Fruit fly (Drosophila melanogaster) whole organism, prepupa: Measurements from ENCODE around the gene CG16815.

Experiments
- Blimp-1 ChIP-seq: fragments of 200-800 bp; sonication (Bioruptor generic); optimal IDR thresholded peaks from 3 replicates; lab custom pipeline; 2017; ENCODE audit warnings: missing biosample characterization, missing genetic modification characterization, mild to moderate bottlenecking, moderate library complexity, missing genetic modification reagents
- CG10631 ChIP-seq: fragments of 200-800 bp; sonication (Bioruptor generic); optimal IDR thresholded peaks from 2 replicates; lab custom pipeline; 2016; ENCODE audit warnings: missing biosample characterization, missing genetic modification characterization
- CG10669 ChIP-seq: fragments of 200-800 bp; sonication (Bioruptor generic); optimal IDR thresholded peaks from 3 replicates; lab custom pipeline; 2018; ENCODE audit warnings: missing biosample characterization, mild to moderate bottlenecking, missing genetic modification characterization, moderate library complexity
- CG11294 ChIP-seq: fragments of 200-800 bp; sonication (Bioruptor generic); IDR thresholded peaks from 2 replicates; pipeline ENCODE4 v1.3.6; 2022; ENCODE audit warnings: missing biosample characterization, missing genetic modification characterization
- CG11762 ChIP-seq: fragments of 200-800 bp; sonication (Bioruptor generic); optimal IDR thresholded peaks from 3 replicates; lab custom pipeline; 2016; ENCODE audit warnings: missing biosample characterization, missing genetic modification characterization; ENCODE audit not compliant: insufficient read depth
- CG11902 ChIP-seq: fragments of 200-800 bp; sonication (Bioruptor generic); optimal IDR thresholded peaks from 3 replicates; lab custom pipeline; 2016; ENCODE audit warnings: missing biosample characterization, missing genetic modification characterization
- CG15336 ChIP-seq: fragments of 200-800 bp; sonication (Bioruptor generic); IDR thresholded peaks from 2 replicates; pipeline ENCODE4 v1.3.6; 2022; ENCODE audit warnings: missing biosample characterization, missing genetic modification characterization
- CG1621 ChIP-seq: fragments of 200-800 bp; sonication (Bioruptor generic); optimal IDR thresholded peaks from 3 replicates; lab custom pipeline; 2018; ENCODE audit warnings: missing biosample characterization, mild to moderate bottlenecking, missing genetic modification characterization
- CG16779 ChIP-seq: fragments of 200-800 bp; sonication (Bioruptor generic); optimal IDR thresholded peaks from 3 replicates; lab custom pipeline; 2017; ENCODE audit warnings: missing biosample characterization, mild to moderate bottlenecking, missing genetic modification characterization
- CG3032 ChIP-seq: fragments of 200-800 bp; optimal IDR thresholded peaks from 2 replicates; lab custom pipeline; 2019; ENCODE audit warnings: missing biosample characterization, mild to moderate bottlenecking, missing genetic modification characterization, moderate library complexity
- CG31627 ChIP-seq: fragments of 200-800 bp; sonication (Bioruptor generic); optimal IDR thresholded peaks from 3 replicates; lab custom pipeline; 2016; ENCODE audit warnings: missing biosample characterization, missing genetic modification characterization
- CG32006 ChIP-seq: fragments of 200-800 bp; sonication (Bioruptor generic); optimal IDR thresholded peaks from 3 replicates; lab custom pipeline; 2017; ENCODE audit warnings: missing biosample characterization, mild to moderate bottlenecking, missing genetic modification characterization
- CG34406 ChIP-seq: fragments of 200-800 bp; sonication (Bioruptor generic); optimal IDR thresholded peaks from 3 replicates; lab custom pipeline; 2016; ENCODE audit warnings: missing biosample characterization, missing genetic modification characterization
- CG3919 ChIP-seq: fragments of 200-800 bp; sonication (Bioruptor generic); optimal IDR thresholded peaks from 3 replicates; lab custom pipeline; 2016; ENCODE audit warnings: missing biosample characterization, missing genetic modification characterization
- CG4318 ChIP-seq: fragments of 200-800 bp; sonication (Bioruptor generic); optimal IDR thresholded peaks from 3 replicates; lab custom pipeline; 2017; ENCODE audit warnings: missing biosample characterization, mild to moderate bottlenecking, missing genetic modification characterization
- CG6163 ChIP-seq: fragments of 200-800 bp; sonication (Bioruptor generic); IDR thresholded peaks from 3 replicates; pipeline ENCODE4 v1.3.6; 2022; ENCODE audit warnings: missing biosample characterization, missing genetic modification characterization
- CG6276 ChIP-seq: fragments of 200-800 bp; sonication (Bioruptor generic); optimal IDR thresholded peaks from 2 replicates; lab custom pipeline; 2017; ENCODE audit warnings: missing biosample characterization, mild to moderate bottlenecking, missing genetic modification characterization
- CG6792 ChIP-seq: fragments of 200-800 bp; sonication (Bioruptor generic); optimal IDR thresholded peaks from 3 replicates; lab custom pipeline; 2016; ENCODE audit warnings: missing biosample characterization, missing genetic modification characterization
- CG6808 ChIP-seq: fragments of 200-800 bp; sonication (Bioruptor generic); optimal IDR thresholded peaks from 3 replicates; lab custom pipeline; 2017; ENCODE audit warnings: missing biosample characterization, missing genetic modification characterization, mild to moderate bottlenecking, moderate library complexity, missing genetic modification reagents
- CG6854 ChIP-seq: fragments of 200-800 bp; sonication (Bioruptor generic); optimal IDR thresholded peaks from 2 replicates; lab custom pipeline; 2017; ENCODE audit warnings: missing biosample characterization, mild to moderate bottlenecking, missing genetic modification characterization
- CG7368 ChIP-seq: fragments of 200-800 bp; sonication (Bioruptor generic); optimal IDR thresholded peaks from 3 replicates; lab custom pipeline; 2016; ENCODE audit warnings: missing biosample characterization, missing genetic modification characterization
- CG8319 ChIP-seq: fragments of 200-800 bp; sonication (Bioruptor generic); optimal IDR thresholded peaks from 3 replicates; lab custom pipeline; 2016; ENCODE audit warnings: missing biosample characterization, missing genetic modification characterization
- CG9139 ChIP-seq: fragments of 200-800 bp; sonication (Bioruptor generic); optimal IDR thresholded peaks from 3 replicates; lab custom pipeline; 2017; ENCODE audit warnings: missing biosample characterization, mild to moderate bottlenecking, missing genetic modification characterization
- Eip75B ChIP-seq: fragments of 200-800 bp; sonication (Bioruptor generic); optimal IDR thresholded peaks from 3 replicates; lab custom pipeline; 2016; ENCODE audit warnings: missing biosample characterization, missing genetic modification characterization
- Eip78C ChIP-seq: fragments of 200-800 bp; sonication (Bioruptor generic); peaks from one replicate; lab custom pipeline; 2016; ENCODE audit warnings: missing biosample characterization, missing genetic modification characterization
- Eip93F ChIP-seq: fragments of 200-800 bp; sonication (Bioruptor generic); optimal IDR thresholded peaks from 2 replicates; lab custom pipeline; 2016; ENCODE audit warnings: missing biosample characterization, mild to moderate bottlenecking, missing genetic modification characterization
- Ets21C ChIP-seq: fragments of 200-800 bp; sonication (Bioruptor generic); optimal IDR thresholded peaks from 3 replicates; lab custom pipeline; 2016; ENCODE audit warnings: missing biosample characterization, missing genetic modification characterization
- Hr38 ChIP-seq: sonication (Bioruptor generic); optimal IDR thresholded peaks from 2 replicates; lab custom pipeline; 2016; ENCODE audit warnings: missing biosample characterization, missing genetic modification characterization
- Hr39 ChIP-seq: fragments of 200-800 bp; sonication (Bioruptor generic); optimal IDR thresholded peaks from 2 replicates; lab custom pipeline; 2016; ENCODE audit warnings: missing biosample characterization, missing genetic modification characterization
- Hr4 ChIP-seq: fragments of 200-800 bp; sonication (Bioruptor generic); optimal IDR thresholded peaks from 3 replicates; lab custom pipeline; 2016; ENCODE audit warnings: missing biosample characterization, missing genetic modification characterization
- Lpt ChIP-seq: fragments of 200-800 bp; sonication (Bioruptor generic); optimal IDR thresholded peaks from 3 replicates; lab custom pipeline; 2016; ENCODE audit warnings: missing biosample characterization, missing genetic modification characterization
- Smox ChIP-seq: fragments of 200-800 bp; sonication (Bioruptor generic); optimal IDR thresholded peaks from 3 replicates; lab custom pipeline; 2016; ENCODE audit warnings: missing biosample characterization, missing genetic modification characterization
- Sox102F ChIP-seq: fragments of 200-800 bp; sonication (Bioruptor generic); optimal IDR thresholded peaks from 2 replicates; lab custom pipeline; 2016; ENCODE audit warnings: missing biosample characterization, mild to moderate bottlenecking, missing genetic modification characterization
- Sox14 ChIP-seq: fragments of 200-800 bp; sonication (Bioruptor generic); optimal IDR thresholded peaks from 3 replicates; lab custom pipeline; 2016; ENCODE audit warnings: missing biosample characterization, missing genetic modification characterization
- Sox15 ChIP-seq: fragments of 200-800 bp; sonication (Bioruptor generic); optimal IDR thresholded peaks from 3 replicates; lab custom pipeline; 2016; ENCODE audit warnings: missing biosample characterization, missing genetic modification characterization
- achi ChIP-seq: fragments of 200-800 bp; sonication (Bioruptor generic); optimal IDR thresholded peaks from 3 replicates; lab custom pipeline; 2016; ENCODE audit warnings: missing biosample characterization, missing genetic modification characterization
- acj6 ChIP-seq: fragments of 200-800 bp; sonication (Bioruptor generic); optimal IDR thresholded peaks from 3 replicates; lab custom pipeline; 2016; ENCODE audit warnings: missing biosample characterization, missing genetic modification characterization
- cyc ChIP-seq: fragments of 200-800 bp; sonication (Bioruptor generic); optimal IDR thresholded peaks from 3 replicates; lab custom pipeline; 2016; ENCODE audit warnings: missing biosample characterization, missing genetic modification characterization
- dac ChIP-seq: fragments of 200-800 bp; sonication (Bioruptor generic); optimal IDR thresholded peaks from 2 replicates; lab custom pipeline; 2017; ENCODE audit warnings: missing biosample characterization, mild to moderate bottlenecking, missing genetic modification characterization
- eg ChIP-seq: fragments of 200-800 bp; sonication (Bioruptor generic); IDR thresholded peaks from 3 replicates; pipeline ENCODE4 v1.3.6; 2022; ENCODE audit warnings: missing biosample characterization, missing genetic modification characterization
- esn ChIP-seq: fragments of 200-800 bp; sonication (Bioruptor generic); optimal IDR thresholded peaks from 2 replicates; lab custom pipeline; 2016; ENCODE audit warnings: missing biosample characterization, mild to moderate bottlenecking, missing genetic modification characterization, moderate library complexity
- fd59A ChIP-seq: fragments of 200-800 bp; sonication (Bioruptor generic); optimal IDR thresholded peaks from 2 replicates; lab custom pipeline; 2017; ENCODE audit warnings: missing biosample characterization, mild to moderate bottlenecking, missing genetic modification characterization, missing genetic modification reagents
- fkh ChIP-seq: fragments of 200-800 bp; sonication (Bioruptor generic); optimal IDR thresholded peaks from 3 replicates; lab custom pipeline; 2017; ENCODE audit warnings: missing biosample characterization, mild to moderate bottlenecking, missing genetic modification characterization, moderate library complexity
- lz ChIP-seq: fragments of 200-800 bp; sonication (Bioruptor generic); optimal IDR thresholded peaks from 3 replicates; lab custom pipeline; 2016; ENCODE audit warnings: missing biosample characterization, missing genetic modification characterization
- net ChIP-seq: fragments of 200-800 bp; sonication (Bioruptor generic); optimal IDR thresholded peaks from 3 replicates; lab custom pipeline; 2016; ENCODE audit warnings: missing biosample characterization, missing genetic modification characterization
- pdm3 ChIP-seq: fragments of 200-800 bp; sonication (Bioruptor generic); optimal IDR thresholded peaks from 3 replicates; lab custom pipeline; 2016; ENCODE audit warnings: missing biosample characterization, missing genetic modification characterization
- salr ChIP-seq, 2 experiments: fragments of 200-800 bp; sonication (Bioruptor generic); optimal IDR thresholded peaks; 3 replicates each; lab custom pipeline; 2016 to 2018; ENCODE audit warnings: missing biosample characterization in 2 of 2, missing genetic modification characterization in 2 of 2, mild to moderate bottlenecking in 1 of 2
- spab ChIP-seq: fragments of 200-800 bp; sonication (Bioruptor generic); optimal IDR thresholded peaks from 2 replicates; lab custom pipeline; 2017; ENCODE audit warnings: missing biosample characterization, mild to moderate bottlenecking, missing genetic modification characterization, missing genetic modification reagents
- ss ChIP-seq, 2 experiments: fragments of 200-800 bp; sonication (Bioruptor generic); optimal IDR thresholded peaks; 2 replicates in 1 of 2; 3 replicates in 1 of 2; lab custom pipeline; 2017 to 2018; ENCODE audit warnings: mild to moderate bottlenecking in 2 of 2, missing biosample characterization in 2 of 2, missing genetic modification characterization in 2 of 2, moderate library complexity in 1 of 2
- svp ChIP-seq: fragments of 200-800 bp; sonication (Bioruptor generic); peaks from one replicate; lab custom pipeline; 2016; ENCODE audit warnings: missing biosample characterization, missing genetic modification characterization
- topi ChIP-seq: fragments of 200-800 bp; sonication (Bioruptor generic); optimal IDR thresholded peaks from 3 replicates; lab custom pipeline; 2016; ENCODE audit warnings: missing biosample characterization, missing genetic modification characterization
- vri ChIP-seq: fragments of 200-800 bp; sonication (Bioruptor generic); optimal IDR thresholded peaks from 3 replicates; lab custom pipeline; 2016; ENCODE audit warnings: missing biosample characterization, mild to moderate bottlenecking, missing genetic modification characterization

CG16815 gene

dm6 chr2L:13206077-13206668 is 23.5 kb upstream of the CG16815 start:
- TF ChIP-seq Sox102F (GFP tag; lab: Kevin White, UChicago) = no peak
- TF ChIP-seq Sox15 (GFP tag; lab: Kevin White, UChicago) = no peak
- TF ChIP-seq pdm3 (GFP tag; lab: Kevin White, UChicago) = no peak
- no peak for TF ChIP-seq Hr38 (GFP tag; lab: Kevin White, UChicago)
- TF ChIP-seq CG6276 = peak; percentile 44
- no peak for TF ChIP-seq Hr4 (GFP tag; lab: Kevin White, UChicago)
- no peak for TF ChIP-seq CG11294 (GFP tag; lab: Robert Waterston, UW)
- no peak for TF ChIP-seq spab
- no peak for TF ChIP-seq Sox14 (GFP tag; lab: Kevin White, UChicago)
- peak; percentile 17 for TF ChIP-seq CG9139 (GFP tag; lab: Kevin White, UChicago)
- no peak for TF ChIP-seq topi (GFP tag; lab: Kevin White, UChicago)
- TF ChIP-seq CG11902 = no peak
- no peak for TF ChIP-seq achi
- TF ChIP-seq Blimp-1 (GFP tag; lab: Kevin White, UChicago) = no peak
- TF ChIP-seq svp = peak; percentile 89
- TF ChIP-seq CG16779 (tag; lab: Kevin White, UChicago) = peak; percentile 52
- TF ChIP-seq fd59A (GFP tag; lab: Kevin White, UChicago) = no peak
- TF ChIP-seq Ets21C = no peak
- no peak for TF ChIP-seq esn (GFP tag; lab: Kevin White, UChicago)
- no peak for TF ChIP-seq dac
- no peak for TF ChIP-seq Hr39 (GFP tag; lab: Kevin White, UChicago)
- no peak for TF ChIP-seq CG11762 (GFP tag; lab: Kevin White, UChicago)
- peak; percentile 8 for TF ChIP-seq fkh (GFP tag; lab: Kevin White, UChicago)
- TF ChIP-seq CG31627 (GFP tag; lab: Kevin White, UChicago) = no peak
- TF ChIP-seq Lpt = peak; percentile 32
- TF ChIP-seq CG15336 = 0 out of 2 replicates have a peak, but pooled peaks have one; percentile 27
- no peak for TF ChIP-seq Smox (GFP tag; lab: Kevin White, UChicago)
- TF ChIP-seq salr (GFP tag; optimal IDR thresholded peaks at IDR 0.05; lab: Kevin White, UChicago) = no peak
- no peak for TF ChIP-seq lz (GFP tag; lab: Kevin White, UChicago)
- TF ChIP-seq net (GFP tag; lab: Kevin White, UChicago) = no peak
- TF ChIP-seq cyc (GFP tag; lab: Kevin White, UChicago) = no peak
- TF ChIP-seq vri = peak; percentile 55
- no peak for TF ChIP-seq CG8319 (GFP tag; lab: Kevin White, UChicago)
- TF ChIP-seq ss (GFP tag; optimal IDR thresholded peaks at IDR 0.05; lab: Kevin White, UChicago) = peak; percentile 5 to 73
- TF ChIP-seq CG6792 (GFP tag; lab: Kevin White, UChicago) = no peak
- no peak for TF ChIP-seq CG32006 (GFP tag; lab: Kevin White, UChicago)
- TF ChIP-seq CG4318 (GFP tag; lab: Kevin White, UChicago) = no peak
- no peak for TF ChIP-seq CG3032
- peak; percentile 23 for TF ChIP-seq CG3919 (GFP tag; lab: Kevin White, UChicago)
- no peak for TF ChIP-seq CG10631 (GFP tag; lab: Kevin White, UChicago)
- no peak for TF ChIP-seq Eip93F (GFP tag; lab: Kevin White, UChicago)
- no peak for TF ChIP-seq acj6 (GFP tag; lab: Kevin White, UChicago)
- TF ChIP-seq CG1621 (tag; lab: Kevin White, UChicago) = peak; percentile 39
- TF ChIP-seq CG10669 (GFP tag; lab: Kevin White, UChicago) = no peak
- no peak for TF ChIP-seq CG6854
- peak; percentile 77 for TF ChIP-seq Eip78C (GFP tag; lab: Kevin White, UChicago)
- peak; percentile 61; the same call in 2 of the 3 replicates for TF ChIP-seq eg (GFP tag; lab: Robert Waterston, UW)
- peak; percentile 65; the same call in 2 of the 3 replicates for TF ChIP-seq CG6163 (GFP tag; lab: Robert Waterston, UW)
- TF ChIP-seq CG6808 (GFP tag; lab: Kevin White, UChicago) = no peak
- no peak for TF ChIP-seq CG34406
- TF ChIP-seq CG7368 (GFP tag; lab: Kevin White, UChicago) = no peak
- peak; percentile 31 for TF ChIP-seq Eip75B
